Fruit fly (Drosophila melanogaster): ENCODE results near the gene CG12091.

dm6 chr3L:1496408-1496807 is 40.2 kb downstream of the CG12091 start, which contains the start of gene CG12084:
- TF ChIP-seq Sp1 (GFP tag; optimal IDR thresholded peaks at IDR 0.05) (no peak), br (GFP tag; optimal IDR thresholded peaks at IDR 0.05) (no peak), usp (GFP tag; optimal IDR thresholded peaks at IDR 0.05) (no peak), Dfd (GFP tag; optimal IDR thresholded peaks at IDR 0.05) (no peak), psq (GFP tag; optimal IDR thresholded peaks at IDR 0.05) (no peak), Abd-B (GFP tag; optimal IDR thresholded peaks at IDR 0.05) (no peak)
